Worm (Caenorhabditis elegans): ENCODE data around the gene haf-2.

DNA sequence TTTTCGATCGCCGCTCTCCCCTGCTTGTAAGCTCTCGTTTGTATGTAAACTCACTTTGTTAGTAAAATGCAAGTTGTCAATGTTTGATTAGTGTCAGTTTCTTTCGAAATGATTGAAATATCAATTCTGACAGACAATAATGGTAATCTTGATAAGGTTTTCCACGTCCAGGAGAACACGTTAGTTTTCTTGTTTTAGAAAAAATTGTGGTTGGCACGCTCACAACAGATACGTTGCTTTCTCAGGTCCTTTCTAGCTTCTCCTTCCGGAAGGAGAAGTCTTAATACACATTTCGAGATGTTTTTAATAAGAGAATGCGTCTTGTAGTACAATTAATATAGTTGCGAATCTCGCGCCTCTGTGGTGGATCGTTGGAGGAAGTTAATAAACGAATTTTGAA is 12.5 kb upstream of the haf-2 start, which contains the start of gene F43E2.6:
- TF ChIP-seq lin-15B (tag; optimal IDR thresholded peaks at IDR 0.05) (no peak), ztf-11 (tag; optimal IDR thresholded peaks at IDR 0.05) (no peak), tbx-2 (tag; optimal IDR thresholded peaks at IDR 0.05) (no peak), sea-2 (GFP tag; optimal IDR thresholded peaks at IDR 0.05) (no peak), ama-1 (optimal IDR thresholded peaks at IDR 0.05) (no peak), skn-1 (tag; optimal IDR thresholded peaks at IDR 0.05) (no peak), nhr-12 (tag; optimal IDR thresholded peaks at IDR 0.05) (no peak), zag-1 (tag; optimal IDR thresholded peaks at IDR 0.05) (no peak), nhr-237 (tag; optimal IDR thresholded peaks at IDR 0.05) (no peak), ceh-16 (tag; optimal IDR thresholded peaks at IDR 0.05) (no peak)
